Worm (Caenorhabditis elegans): ENCODE results near the gene C33G8.13.
A peak's percentile ranks its signal among the peaks of the same experiment; 100 is the strongest.

C33G8.13 gene

DNA sequence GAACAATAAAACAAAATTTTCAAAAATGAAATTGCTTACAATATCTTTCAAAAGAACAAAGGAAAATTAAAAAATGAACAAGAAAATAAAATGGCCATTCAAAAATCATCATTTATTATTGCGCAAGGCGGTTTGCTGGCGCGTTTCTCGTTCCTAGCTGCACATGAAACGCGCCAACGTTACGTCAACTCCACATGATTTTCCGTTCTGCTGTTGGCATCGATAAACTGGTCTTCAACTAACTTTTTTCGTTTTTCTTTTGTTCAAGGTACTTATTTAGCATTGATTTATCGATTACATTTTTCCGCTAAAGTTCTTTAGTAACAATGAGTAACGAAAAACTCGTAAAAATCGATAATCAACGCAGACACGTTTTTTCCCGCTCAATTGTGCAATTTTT lies 44.6 kb upstream of the C33G8.13 start, which contains the start of the genes Y57E12AL.6 and Y57E12AL.1 (continued):
- TF ChIP-seq tag-97 (GFP tag; IDR thresholded peaks at IDR 0.05) (no peak), R02D3.7 (tag; optimal IDR thresholded peaks at IDR 0.05) (no peak), aha-1 (tag) (peak; percentile 93), vab-7 (GFP tag; IDR thresholded peaks at IDR 0.05) (no peak), lir-3 (tag; optimal IDR thresholded peaks at IDR 0.05) (no peak), lin-29 (GFP tag; IDR thresholded peaks at IDR 0.05) (no peak), Y5F2A.4 (GFP tag; optimal IDR thresholded peaks at IDR 0.05) (no peak), F26F4.8 (GFP tag; conservative IDR thresholded peaks at IDR 0.05) (no peak), snpc-1.2 (GFP tag; IDR thresholded peaks at IDR 0.05) (no peak), madf-9 (GFP tag; conservative IDR thresholded peaks at IDR 0.05) (no peak), lsy-2 (tag; optimal IDR thresholded peaks at IDR 0.05) (peak; percentile 44 to 90), zfp-2 (tag; optimal IDR thresholded peaks at IDR 0.05) (no peak), spr-3 (GFP tag; optimal IDR thresholded peaks at IDR 0.05) (no peak), daf-8 (GFP tag; IDR thresholded peaks at IDR 0.05) (no peak), daf-16 (GFP tag; optimal IDR thresholded peaks at IDR 0.05) (no peak), daf-16 (tag; optimal IDR thresholded peaks at IDR 0.05) (peak; percentile 64), nhr-77 (tag; optimal IDR thresholded peaks at IDR 0.05) (peak; percentile 88), dve-1 (tag; optimal IDR thresholded peaks at IDR 0.05; ENCODE audit: insufficient read depth) (peak; percentile 83), F49E8.2 (tag; optimal IDR thresholded peaks at IDR 0.05; ENCODE audit: borderline replicate concordance) (no peak), unc-62 (GFP tag; optimal IDR thresholded peaks at IDR 0.05 in 1 of 2) (no peak), unc-62 (tag; optimal IDR thresholded peaks at IDR 0.05) (no peak), zip-2 (tag; optimal IDR thresholded peaks at IDR 0.05) (no peak), ceh-44 (GFP tag; IDR thresholded peaks at IDR 0.05) (no peak), fos-1 (tag; optimal IDR thresholded peaks at IDR 0.05) (no peak), spr-1 (tag; optimal IDR thresholded peaks at IDR 0.05) (peak; percentile 73), nhr-111 (GFP tag; optimal IDR thresholded peaks at IDR 0.05) (no peak), ceh-28 (tag; optimal IDR thresholded peaks at IDR 0.05) (peak; percentile 79), ceh-32 (tag; optimal IDR thresholded peaks at IDR 0.05; ENCODE audit: poor library complexity) (no peak), lin-13 (GFP tag; optimal IDR thresholded peaks at IDR 0.05) (peak; percentile 62), sdz-12 (GFP tag; optimal IDR thresholded peaks at IDR 0.05) (no peak), rbr-2 (tag; optimal IDR thresholded peaks at IDR 0.05) (peak; percentile 78), ZK337.2 (GFP tag; IDR thresholded peaks at IDR 0.05) (no peak), ztf-7 (tag; optimal IDR thresholded peaks at IDR 0.05) (peak; percentile 84), mdl-1 (tag; optimal IDR thresholded peaks at IDR 0.05) (peak in 1 of 2 experiments; percentile 65), ceh-82 (tag; optimal IDR thresholded peaks at IDR 0.05) (no peak), Y75B8A.6 (GFP tag; IDR thresholded peaks at IDR 0.05) (no peak), dmd-8 (GFP tag; IDR thresholded peaks at IDR 0.05) (no peak), nhr-237 (tag; optimal IDR thresholded peaks at IDR 0.05) (no peak), F37D6.2 (tag; optimal IDR thresholded peaks at IDR 0.05) (peak; percentile 11), dpl-1 (GFP tag; optimal IDR thresholded peaks at IDR 0.05) (peak; percentile 85), T26A8.4 (GFP tag; IDR thresholded peaks at IDR 0.05) (peak; percentile 64), tra-1 (GFP tag; IDR thresholded peaks at IDR 0.05) (no peak), T20F7.1 (GFP tag; optimal IDR thresholded peaks at IDR 0.05) (peak; percentile 71), nhr-25 (tag; optimal IDR thresholded peaks at IDR 0.05; ENCODE audit: borderline replicate concordance, insufficient read depth) (peak; percentile 5), ceh-20 (GFP tag; IDR thresholded peaks at IDR 0.05) (peak; percentile 72), hmg-1.1 (GFP tag; IDR thresholded peaks at IDR 0.05) (peak; percentile 58), lin-39 (tag; optimal IDR thresholded peaks at IDR 0.05) (no peak), arid-1 (GFP tag; conservative IDR thresholded peaks at IDR 0.05) (no peak), ces-1 (GFP tag; optimal IDR thresholded peaks at IDR 0.05) (no peak), lim-7 (GFP tag; IDR thresholded peaks at IDR 0.05) (no peak), zfp-3 (GFP tag; conservative IDR thresholded peaks at IDR 0.05) (0 out of 2 replicates have a peak, but pooled peaks have one; percentile 67), ZK546.5 (tag; optimal IDR thresholded peaks at IDR 0.05) (no peak), zip-11 (GFP tag; IDR thresholded peaks at IDR 0.05) (no peak)

Data from whole organism, L4 larva.